Fruit fly (Drosophila melanogaster) whole organism: ENCODE measurements around the gene SCaMC.

Source experiments
- CG8478 ChIP-seq: fragments of >200 bp; optimal IDR thresholded peaks from 2 replicates; lab custom pipeline; 2018; ENCODE audit warnings: inconsistent platforms
- EcR ChIP-seq, 2 experiments: fragments of >200 bp; optimal IDR thresholded peaks; 2 replicates each; lab custom pipeline; 2017; ENCODE audit warnings: missing biosample characterization in 2 of 2, missing genetic modification characterization in 2 of 2, missing genetic modification reagents in 2 of 2
- pan ChIP-seq: fragments of >200 bp; optimal IDR thresholded peaks from 2 replicates; lab custom pipeline; 2017
- psq ChIP-seq: fragments of >200 bp; optimal IDR thresholded peaks from 2 replicates; lab custom pipeline; 2017
- usp ChIP-seq: fragments of >200 bp; optimal IDR thresholded peaks from 2 replicates; lab custom pipeline; 2017; ENCODE audit warnings: missing biosample characterization, missing genetic modification characterization, mixed read lengths

- TF ChIP-seq EcR (GFP tag; optimal IDR thresholded peaks at IDR 0.05; lab: Kevin White, UChicago): no peak
- no peak for TF ChIP-seq CG8478 (lab: Kevin White, UChicago)
- no peak for TF ChIP-seq pan (lab: Kevin White, UChicago)
- TF ChIP-seq psq (lab: Kevin White, UChicago): no peak
- no peak for TF ChIP-seq usp (GFP tag; lab: Kevin White, UChicago)
Measured at dm6 chr3L:12411214-12411685, 3.4 kb downstream of the SCaMC start.
